In genomic region chrII:11176441-11176840, ce11 we compare ENCODE assay signal across 6 worm cellular contexts.
A peak's percentile ranks its signal among the peaks of the same experiment; 100 is the strongest.
TF ChIP-seq lines count a peak whose summit lies in the region.

No protein-coding gene starts in this region.

TF ChIP-seq in whole organism, L1 larva, 84 proteins besides CTCF, POLR2A, EP300 and RAD21:
- TF ChIP-seq fkh-4 (tag; optimal IDR thresholded peaks at IDR 0.05; lab: Kevin White, UChicago; ENCODE audit: borderline replicate concordance), result no peak
- peak; percentile 1 for TF ChIP-seq skn-1 (tag; optimal IDR thresholded peaks at IDR 0.05; lab: Kevin White, UChicago)
- peak in 1 of 3 experiments; percentile 3 for TF ChIP-seq dpl-1 (GFP tag; optimal IDR thresholded peaks at IDR 0.05; lab: Kevin White, UChicago)
- peak; percentile 49 for TF ChIP-seq rnt-1 (tag; optimal IDR thresholded peaks at IDR 0.05; lab: Kevin White, UChicago)
- TF ChIP-seq lin-13 (GFP tag; optimal IDR thresholded peaks at IDR 0.05; lab: Kevin White, UChicago), result no peak
- peak; percentile 15 for TF ChIP-seq nhr-71 (tag; optimal IDR thresholded peaks at IDR 0.05; lab: Kevin White, UChicago)
- TF ChIP-seq ceh-90 (tag; optimal IDR thresholded peaks at IDR 0.05; lab: Kevin White, UChicago), result peak; percentile 10
- TF ChIP-seq efl-1 (optimal IDR thresholded peaks at IDR 0.05; lab: Kevin White, UChicago), result no peak
- TF ChIP-seq efl-1 (GFP tag; optimal IDR thresholded peaks at IDR 0.05 in 1 of 2; lab: Kevin White, UChicago), result peak in 1 of 2 experiments; percentile 73
TF ChIP-seq in whole organism, L1 larva: peak in this region for 6.

TF ChIP-seq in whole organism, L2 larva, 48 proteins besides CTCF, POLR2A, EP300 and RAD21:
- no peak for TF ChIP-seq ceh-16 (tag; optimal IDR thresholded peaks at IDR 0.05; lab: Kevin White, UChicago)
- TF ChIP-seq lsy-2 (tag; optimal IDR thresholded peaks at IDR 0.05; lab: Kevin White, UChicago), result peak in 1 of 2 experiments; percentile 35
- TF ChIP-seq mab-5 (tag; optimal IDR thresholded peaks at IDR 0.05; lab: Kevin White, UChicago), result no peak
- peak; percentile 15 for TF ChIP-seq unc-55 (GFP tag; optimal IDR thresholded peaks at IDR 0.05; lab: Kevin White, UChicago)
- TF ChIP-seq fos-1 (tag; optimal IDR thresholded peaks at IDR 0.05; lab: Kevin White, UChicago), result no peak
- TF ChIP-seq C34F6.9 (tag; optimal IDR thresholded peaks at IDR 0.05; lab: Kevin White, UChicago), result peak; percentile 6
TF ChIP-seq in whole organism, L2 larva: peak in this region for 3.

TF ChIP-seq in whole organism, L3 larva, 47 proteins besides CTCF, POLR2A, EP300 and RAD21:
- TF ChIP-seq lin-15B (tag; optimal IDR thresholded peaks at IDR 0.05; lab: Kevin White, UChicago) (peak; percentile 11), lsy-12 (tag; optimal IDR thresholded peaks at IDR 0.05; lab: Kevin White, UChicago) (no peak), egl-5 (tag; optimal IDR thresholded peaks at IDR 0.05; lab: Kevin White, UChicago) (no peak), nfya-1 (tag; optimal IDR thresholded peaks at IDR 0.05; lab: Kevin White, UChicago; ENCODE audit: insufficient read depth) (peak; percentile 7), ceh-16 (tag; optimal IDR thresholded peaks at IDR 0.05; lab: Kevin White, UChicago) (no peak)

TF ChIP-seq in whole organism, L4 larva, 104 proteins besides CTCF, POLR2A, EP300 and RAD21 (continues in another document):
- TF ChIP-seq ceh-20 (GFP tag; IDR thresholded peaks at IDR 0.05; lab: Robert Waterston, UW), result no peak
- TF ChIP-seq R02D3.7 (tag; optimal IDR thresholded peaks at IDR 0.05; lab: Kevin White, UChicago), result no peak
- TF ChIP-seq mxl-2 (GFP tag; conservative IDR thresholded peaks at IDR 0.05; lab: Robert Waterston, UW), result no peak
- peak; percentile 52 for TF ChIP-seq lin-38 (GFP tag; IDR thresholded peaks at IDR 0.05; lab: Robert Waterston, UW)
- TF ChIP-seq aha-1 (tag; lab: Kevin White, UChicago), result peak; percentile 98
- TF ChIP-seq set-16 (GFP tag; IDR thresholded peaks at IDR 0.05; lab: Robert Waterston, UW), result no peak
- TF ChIP-seq zip-11 (GFP tag; IDR thresholded peaks at IDR 0.05; lab: Robert Waterston, UW), result no peak
- TF ChIP-seq hlh-11 (tag; optimal IDR thresholded peaks at IDR 0.05; lab: Kevin White, UChicago), result no peak
- TF ChIP-seq saeg-2 (GFP tag; IDR thresholded peaks at IDR 0.05; lab: Robert Waterston, UW), result no peak
- no peak for TF ChIP-seq T20F7.1 (GFP tag; optimal IDR thresholded peaks at IDR 0.05; lab: Kevin White, UChicago)
- TF ChIP-seq dve-1 (tag; optimal IDR thresholded peaks at IDR 0.05; lab: Kevin White, UChicago; ENCODE audit: insufficient read depth), result no peak
- no peak for TF ChIP-seq Y5F2A.4 (GFP tag; optimal IDR thresholded peaks at IDR 0.05; lab: Kevin White, UChicago)
- no peak for TF ChIP-seq ctbp-1 (GFP tag; IDR thresholded peaks at IDR 0.05; lab: Robert Waterston, UW)
- TF ChIP-seq nhr-11 (tag; optimal IDR thresholded peaks at IDR 0.05; lab: Kevin White, UChicago), result no peak
- peak in 1 of 2 experiments; percentile 41 for TF ChIP-seq unc-62 (GFP tag; optimal IDR thresholded peaks at IDR 0.05 in 1 of 2; lab: Kevin White, UChicago)
- TF ChIP-seq unc-62 (tag; optimal IDR thresholded peaks at IDR 0.05; lab: Kevin White, UChicago), result no peak
- TF ChIP-seq tra-1 (GFP tag; IDR thresholded peaks at IDR 0.05; lab: Robert Waterston, UW), result no peak
- no peak for TF ChIP-seq nhr-77 (tag; optimal IDR thresholded peaks at IDR 0.05; lab: Kevin White, UChicago)
- no peak for TF ChIP-seq sdz-12 (GFP tag; optimal IDR thresholded peaks at IDR 0.05; lab: Kevin White, UChicago)
- peak; percentile 90 for TF ChIP-seq mes-2 (tag; optimal IDR thresholded peaks at IDR 0.05; lab: Kevin White, UChicago; ENCODE audit: poor library complexity, severe bottlenecking)
- peak in 1 of 2 experiments; percentile 51 for TF ChIP-seq hif-1 (tag; optimal IDR thresholded peaks at IDR 0.05; lab: Kevin White, UChicago)
- TF ChIP-seq snpc-4 (tag; optimal IDR thresholded peaks at IDR 0.05; lab: Kevin White, UChicago), result no peak
- no peak for TF ChIP-seq zfp-2 (tag; optimal IDR thresholded peaks at IDR 0.05; lab: Kevin White, UChicago)
- TF ChIP-seq ZK546.5 (tag; optimal IDR thresholded peaks at IDR 0.05; lab: Kevin White, UChicago), result no peak
- TF ChIP-seq lsy-2 (tag; optimal IDR thresholded peaks at IDR 0.05; lab: Kevin White, UChicago), result peak in 1 of 2 experiments; percentile 7

TF ChIP-seq in whole organism, late embryonic, 69 proteins besides CTCF, POLR2A, EP300 and RAD21:
- TF ChIP-seq ets-4 (tag; optimal IDR thresholded peaks at IDR 0.05; lab: Kevin White, UChicago), result no peak
- TF ChIP-seq tbx-2 (tag; optimal IDR thresholded peaks at IDR 0.05; lab: Kevin White, UChicago), result peak; percentile 17
- TF ChIP-seq eyg-1 (tag; optimal IDR thresholded peaks at IDR 0.05; lab: Kevin White, UChicago), result no peak
TF ChIP-seq in whole organism, late embryonic: peak in this region for 1.

TF ChIP-seq in whole organism, young adult, 124 proteins besides CTCF, POLR2A, EP300 and RAD21:
- TF ChIP-seq C17E4.6 (GFP tag; IDR thresholded peaks at IDR 0.05; lab: Robert Waterston, UW) (no peak), madf-3 (GFP tag; IDR thresholded peaks at IDR 0.05; lab: Robert Waterston, UW) (no peak), rpc-1 (optimal IDR thresholded peaks at IDR 0.05; lab: Kevin White, UChicago) (no peak), rpc-1 (tag; optimal IDR thresholded peaks at IDR 0.05; lab: Kevin White, UChicago) (no peak), ceh-79 (tag; optimal IDR thresholded peaks at IDR 0.05; lab: Kevin White, UChicago) (no peak), F49E8.2 (tag; optimal IDR thresholded peaks at IDR 0.05; lab: Kevin White, UChicago; ENCODE audit: insufficient read depth) (no peak), mcd-1 (GFP tag; IDR thresholded peaks at IDR 0.05; lab: Robert Waterston, UW) (peak; percentile 36; the same call in 1 of the 2 replicates), ceh-58 (GFP tag; IDR thresholded peaks at IDR 0.05; lab: Robert Waterston, UW) (no peak), egl-18 (GFP tag; IDR thresholded peaks at IDR 0.05; lab: Robert Waterston, UW) (no peak), fkh-3 (tag; optimal IDR thresholded peaks at IDR 0.05; lab: Kevin White, UChicago) (no peak), cebp-1 (GFP tag; IDR thresholded peaks at IDR 0.05; lab: Robert Waterston, UW) (peak; percentile 53; the same call in 1 of the 2 replicates), cebp-1 (tag; optimal IDR thresholded peaks at IDR 0.05; lab: Kevin White, UChicago) (peak; percentile 69), K11D2.4 (GFP tag; IDR thresholded peaks at IDR 0.05; lab: Robert Waterston, UW) (0 out of 2 replicates have a peak, but pooled peaks have one; percentile 18), zim-3 (tag; optimal IDR thresholded peaks at IDR 0.05; lab: Kevin White, UChicago) (no peak), unc-62 (GFP tag; optimal IDR thresholded peaks at IDR 0.05; lab: Kevin White, UChicago) (no peak), bed-2 (GFP tag; IDR thresholded peaks at IDR 0.05; lab: Robert Waterston, UW) (no peak), die-1 (tag; optimal IDR thresholded peaks at IDR 0.05; lab: Kevin White, UChicago) (no peak), ama-1 (optimal IDR thresholded peaks at IDR 0.05; lab: Kevin White, UChicago) (no peak), ama-1 (GFP tag; optimal IDR thresholded peaks at IDR 0.05; lab: Kevin White, UChicago) (no peak), lir-1 (GFP tag; conservative IDR thresholded peaks at IDR 0.05; lab: Robert Waterston, UW) (no peak), tbx-9 (tag; optimal IDR thresholded peaks at IDR 0.05; lab: Kevin White, UChicago; ENCODE audit: borderline replicate concordance) (no peak)
